Worm (Caenorhabditis elegans) whole organism, L3 larva: ENCODE data around the gene epic-3.
A peak's percentile ranks its signal among the peaks of the same experiment; 100 is the strongest.

Experiments
- R02D3.7 ChIP-seq: fragments of 150-350 bp; optimal IDR thresholded peaks from 2 replicates; lab custom pipeline; 2014; ENCODE audit warnings: missing biosample characterization, missing genetic modification characterization
- aly-2 ChIP-seq: fragments of 150-350 bp; optimal IDR thresholded peaks from 2 replicates; lab custom pipeline; 2014; ENCODE audit warnings: missing biosample characterization, missing genetic modification characterization
- ama-1 ChIP-seq: fragments of 150-350 bp; optimal IDR thresholded peaks from 2 replicates; lab custom pipeline; 2018
- ceh-16 ChIP-seq: sonication (generic microtip); optimal IDR thresholded peaks from 2 replicates; lab custom pipeline; 2017; ENCODE audit warnings: missing biosample characterization, missing genetic modification characterization
- ceh-28 ChIP-seq: fragments of 150-350 bp; optimal IDR thresholded peaks from 2 replicates; lab custom pipeline; 2014; ENCODE audit warnings: missing biosample characterization, missing genetic modification reagents, missing genetic modification characterization
- ceh-82 ChIP-seq: fragments of 150-350 bp; optimal IDR thresholded peaks from 2 replicates; lab custom pipeline; 2014; ENCODE audit warnings: missing biosample characterization, missing genetic modification characterization
- ceh-9 ChIP-seq: sonication (generic microtip); optimal IDR thresholded peaks from 2 replicates; lab custom pipeline; 2018; ENCODE audit warnings: missing biosample characterization, missing genetic modification characterization
- daf-12 ChIP-seq: fragments of 150-350 bp; optimal IDR thresholded peaks from 2 replicates; lab custom pipeline; 2014; ENCODE audit warnings: missing biosample characterization, missing genetic modification reagents, missing genetic modification characterization
- egl-27 ChIP-seq: sonication (generic microtip); optimal IDR thresholded peaks from 4 replicates; lab custom pipeline; 2017; ENCODE audit warnings: missing biosample characterization, missing genetic modification reagents, missing genetic modification characterization
- egl-5 ChIP-seq: fragments of 150-350 bp; optimal IDR thresholded peaks from 2 replicates; lab custom pipeline; 2017; ENCODE audit warnings: missing biosample characterization, missing genetic modification reagents, missing genetic modification characterization, inconsistent platforms
- elt-1 ChIP-seq: fragments of 150-350 bp; optimal IDR thresholded peaks from 2 replicates; lab custom pipeline; 2014; ENCODE audit warnings: missing biosample characterization, missing genetic modification characterization
- elt-2 ChIP-seq: sonication (generic microtip); optimal IDR thresholded peaks from 2 replicates; lab custom pipeline; 2016; ENCODE audit warnings: missing genetic modification reagents, mild to moderate bottlenecking, missing genetic modification characterization, missing compliant biosample characterization
- eor-1 ChIP-seq, 2 experiments: fragments of 150-350 bp; optimal IDR thresholded peaks; 2 replicates each; lab custom pipeline; 2014 to 2018; ENCODE audit warnings: missing biosample characterization in 2 of 2, missing genetic modification characterization in 2 of 2
- fkh-10 ChIP-seq: sonication (generic microtip); optimal IDR thresholded peaks from 2 replicates; lab custom pipeline; 2017; ENCODE audit warnings: missing biosample characterization, missing genetic modification reagents, missing genetic modification characterization
- fkh-2 ChIP-seq: fragments of 150-350 bp; optimal IDR thresholded peaks from 2 replicates; lab custom pipeline; 2014; ENCODE audit warnings: missing biosample characterization, missing genetic modification reagents, missing genetic modification characterization
- fos-1 ChIP-seq: fragments of 150-350 bp; optimal IDR thresholded peaks from 2 replicates; lab custom pipeline; 2014; ENCODE audit warnings: missing biosample characterization, missing genetic modification characterization
- hmg-11 ChIP-seq: sonication (generic microtip); optimal IDR thresholded peaks from 2 replicates; lab custom pipeline; 2016; ENCODE audit warnings: missing genetic modification characterization, missing compliant biosample characterization
- jun-1 ChIP-seq: fragments of 150-350 bp; optimal IDR thresholded peaks from 2 replicates; lab custom pipeline; 2014; ENCODE audit warnings: missing biosample characterization, missing genetic modification reagents, missing genetic modification characterization
- lin-15B ChIP-seq: fragments of 150-350 bp; optimal IDR thresholded peaks from 2 replicates; lab custom pipeline; 2014; ENCODE audit warnings: missing biosample characterization, missing genetic modification characterization
- lin-39 ChIP-seq: fragments of 150-350 bp; optimal IDR thresholded peaks from 2 replicates; lab custom pipeline; 2018; ENCODE audit warnings: missing biosample characterization, missing genetic modification reagents, missing genetic modification characterization
- lsy-12 ChIP-seq: sonication (generic microtip); optimal IDR thresholded peaks from 2 replicates; lab custom pipeline; 2016; ENCODE audit warnings: mild to moderate bottlenecking, missing genetic modification characterization, missing compliant biosample characterization
- mdl-1 ChIP-seq: fragments of 150-350 bp; optimal IDR thresholded peaks from 2 replicates; lab custom pipeline; 2014; ENCODE audit warnings: missing biosample characterization, missing genetic modification characterization
- mml-1 ChIP-seq: fragments of 150-350 bp; sonication (generic microtip); optimal IDR thresholded peaks from 3 replicates; lab custom pipeline; 2014; ENCODE audit warnings: missing biosample characterization, missing genetic modification characterization
- nfya-1 ChIP-seq: sonication (generic microtip); optimal IDR thresholded peaks from 2 replicates; lab custom pipeline; 2017; ENCODE audit warnings: missing genetic modification characterization, mild to moderate bottlenecking, missing compliant biosample characterization, antibody characterized with exemption, moderate library complexity; ENCODE audit not compliant: insufficient read depth
- nhr-11 ChIP-seq: fragments of 150-350 bp; optimal IDR thresholded peaks from 2 replicates; lab custom pipeline; 2014; ENCODE audit warnings: missing biosample characterization, missing genetic modification characterization
- nhr-12 ChIP-seq: fragments of 150-350 bp; optimal IDR thresholded peaks from 2 replicates; lab custom pipeline; 2014; ENCODE audit warnings: missing biosample characterization, missing genetic modification characterization
- nhr-23 ChIP-seq: fragments of 150-350 bp; optimal IDR thresholded peaks from 2 replicates; lab custom pipeline; 2014; ENCODE audit warnings: missing biosample characterization, missing genetic modification reagents, missing genetic modification characterization
- nhr-237 ChIP-seq: fragments of 150-350 bp; optimal IDR thresholded peaks from 2 replicates; lab custom pipeline; 2014; ENCODE audit warnings: missing biosample characterization, missing genetic modification characterization
- nhr-25 ChIP-seq: sonication (generic microtip); optimal IDR thresholded peaks from 2 replicates; lab custom pipeline; 2017; ENCODE audit warnings: missing biosample characterization, missing genetic modification characterization
- nhr-28 ChIP-seq: fragments of 150-350 bp; optimal IDR thresholded peaks from 2 replicates; lab custom pipeline; 2014; ENCODE audit warnings: missing biosample characterization, missing genetic modification characterization
- nhr-43 ChIP-seq: sonication (generic microtip); optimal IDR thresholded peaks from 2 replicates; lab custom pipeline; 2016; ENCODE audit warnings: mild to moderate bottlenecking, missing genetic modification characterization, missing compliant biosample characterization; ENCODE audit not compliant: poor library complexity, severe bottlenecking
- nhr-67 ChIP-seq: fragments of 150-350 bp; optimal IDR thresholded peaks from 2 replicates; lab custom pipeline; 2014; ENCODE audit warnings: missing biosample characterization, missing genetic modification characterization
- nhr-76 ChIP-seq: fragments of 150-350 bp; sonication (generic microtip); optimal IDR thresholded peaks from 5 replicates; lab custom pipeline; 2014; ENCODE audit warnings: missing biosample characterization, missing genetic modification characterization
- nhr-77 ChIP-seq: fragments of 150-350 bp; optimal IDR thresholded peaks from 2 replicates; lab custom pipeline; 2014; ENCODE audit warnings: missing biosample characterization, missing genetic modification characterization
- pha-4 ChIP-seq: fragments of 150-350 bp; optimal IDR thresholded peaks from 2 replicates; lab custom pipeline; 2014; ENCODE audit warnings: missing biosample characterization, missing genetic modification reagents, missing genetic modification characterization
- pqm-1 ChIP-seq: fragments of 150-350 bp; optimal IDR thresholded peaks from 2 replicates; lab custom pipeline; 2017; ENCODE audit warnings: missing biosample characterization, missing genetic modification characterization, inconsistent platforms
- sea-2 ChIP-seq: fragments of 150-350 bp; sonication (generic microtip); optimal IDR thresholded peaks from 4 replicates; lab custom pipeline; 2014; ENCODE audit warnings: missing biosample characterization, missing genetic modification reagents, missing genetic modification characterization
- skn-1 ChIP-seq: fragments of 150-350 bp; optimal IDR thresholded peaks from 2 replicates; lab custom pipeline; 2014; ENCODE audit warnings: missing biosample characterization, missing genetic modification characterization
- snpc-4 ChIP-seq: fragments of 150-350 bp; optimal IDR thresholded peaks from 2 replicates; lab custom pipeline; 2014; ENCODE audit warnings: missing biosample characterization, missing genetic modification characterization
- unc-39 ChIP-seq: sonication (generic microtip); optimal IDR thresholded peaks from 4 replicates; lab custom pipeline; 2017; ENCODE audit warnings: missing biosample characterization, missing genetic modification characterization
- unc-62 ChIP-seq: fragments of 150-350 bp; sonication (generic microtip); optimal IDR thresholded peaks from 4 replicates; lab custom pipeline; 2014; ENCODE audit warnings: missing biosample characterization, missing genetic modification reagents, missing genetic modification characterization
- zag-1 ChIP-seq: fragments of 150-350 bp; optimal IDR thresholded peaks from 2 replicates; lab custom pipeline; 2014; ENCODE audit warnings: missing biosample characterization, missing genetic modification characterization
- ztf-11 ChIP-seq: fragments of 150-350 bp; optimal IDR thresholded peaks from 2 replicates; lab custom pipeline; 2014; ENCODE audit warnings: missing biosample characterization, missing genetic modification characterization
- ztf-4 ChIP-seq: fragments of 150-350 bp; optimal IDR thresholded peaks from 2 replicates; lab custom pipeline; 2014; ENCODE audit warnings: missing biosample characterization, missing genetic modification characterization

Gene epic-3

ce11 chrIV:1720474-1720873, 3.7 kb downstream of the epic-3 start, which contains the start of gene epic-2:
Gene epic-2, plus strand, starts transcription at chrIV:1720790.
- TF ChIP-seq nhr-11: no peak
- no peak for TF ChIP-seq jun-1
- TF ChIP-seq skn-1 (tag; lab: Kevin White, UChicago): no peak
- no peak for TF ChIP-seq sea-2 (GFP tag; lab: Kevin White, UChicago)
- no peak for TF ChIP-seq daf-12 (tag; lab: Kevin White, UChicago)
- TF ChIP-seq pqm-1 (tag; lab: Kevin White, UChicago): no peak
- no peak for TF ChIP-seq ceh-9 (tag; lab: Kevin White, UChicago)
- no peak for TF ChIP-seq elt-1 (tag; lab: Kevin White, UChicago)
- TF ChIP-seq lin-39 (tag; lab: Kevin White, UChicago): no peak
- no peak for TF ChIP-seq nhr-237 (tag; lab: Kevin White, UChicago)
- no peak for TF ChIP-seq unc-39 (tag; lab: Kevin White, UChicago)
- TF ChIP-seq zag-1 (tag; lab: Kevin White, UChicago): no peak
- TF ChIP-seq nhr-43 (tag; lab: Kevin White, UChicago): no peak

ce11 chrIV:1715705-1716104, 8.5 kb downstream of the epic-3 start:
- TF ChIP-seq unc-39 (tag; lab: Kevin White, UChicago) (no peak), ama-1 (lab: Kevin White, UChicago) (no peak), nhr-25 (tag; lab: Kevin White, UChicago) (peak; percentile 60), elt-1 (tag; lab: Kevin White, UChicago) (no peak), nhr-23 (peak; percentile 14)

ce11 chrIV:1713618-1714017, 10.6 kb downstream of the epic-3 start:
- TF ChIP-seq fos-1 (tag; lab: Kevin White, UChicago): no peak
- TF ChIP-seq skn-1 (tag; lab: Kevin White, UChicago): no peak
- TF ChIP-seq nhr-237 (tag; lab: Kevin White, UChicago): no peak
- TF ChIP-seq unc-39 (tag; lab: Kevin White, UChicago): no peak
- no peak for TF ChIP-seq nhr-11
- no peak for TF ChIP-seq ceh-28 (tag; lab: Kevin White, UChicago)
- TF ChIP-seq unc-62 (GFP tag; lab: Kevin White, UChicago): no peak
- TF ChIP-seq nfya-1 (tag; lab: Kevin White, UChicago): no peak
- no peak for TF ChIP-seq nhr-28 (tag; lab: Kevin White, UChicago)
- TF ChIP-seq ceh-82 (tag; lab: Kevin White, UChicago): no peak
- no peak for TF ChIP-seq fkh-10 (GFP tag; lab: Kevin White, UChicago)
- TF ChIP-seq lin-39 (tag; lab: Kevin White, UChicago): no peak
- TF ChIP-seq eor-1 (tag; optimal IDR thresholded peaks at IDR 0.05; lab: Kevin White, UChicago): no peak
- no peak for TF ChIP-seq nhr-43 (tag; lab: Kevin White, UChicago)

- no peak for TF ChIP-seq zag-1 (tag; lab: Kevin White, UChicago)
- peak; percentile 28 for TF ChIP-seq ceh-28 (tag; lab: Kevin White, UChicago)
- TF ChIP-seq snpc-4 (tag; lab: Kevin White, UChicago): no peak
- TF ChIP-seq nhr-77: peak; percentile 59
- TF ChIP-seq sea-2 (GFP tag; lab: Kevin White, UChicago): no peak
- TF ChIP-seq fkh-2: no peak
- TF ChIP-seq elt-2: peak; percentile 23
- no peak for TF ChIP-seq nhr-67
- TF ChIP-seq nhr-43 (tag; lab: Kevin White, UChicago): peak; percentile 55
- no peak for TF ChIP-seq egl-27
- TF ChIP-seq nhr-11: no peak
- no peak for TF ChIP-seq mml-1 (tag; lab: Kevin White, UChicago)
- no peak for TF ChIP-seq unc-39 (tag; lab: Kevin White, UChicago)
- TF ChIP-seq ztf-4 (tag; lab: Kevin White, UChicago): no peak
- no peak for TF ChIP-seq lsy-12 (tag; lab: Kevin White, UChicago)
- no peak for TF ChIP-seq fkh-10 (GFP tag; lab: Kevin White, UChicago)
- TF ChIP-seq pha-4 (tag; lab: Kevin White, UChicago): no peak
- TF ChIP-seq eor-1 (tag; optimal IDR thresholded peaks at IDR 0.05; lab: Kevin White, UChicago): no peak
- peak; percentile 84 for TF ChIP-seq ama-1 (lab: Kevin White, UChicago)
- TF ChIP-seq skn-1 (tag; lab: Kevin White, UChicago): no peak
- TF ChIP-seq lin-15B (tag; lab: Kevin White, UChicago): no peak
- TF ChIP-seq nhr-23: no peak
- no peak for TF ChIP-seq pqm-1 (tag; lab: Kevin White, UChicago)
- TF ChIP-seq egl-5: no peak
- no peak for TF ChIP-seq ztf-11 (tag; lab: Kevin White, UChicago)
- no peak for TF ChIP-seq ceh-9 (tag; lab: Kevin White, UChicago)
- peak; percentile 37 for TF ChIP-seq hmg-11
- no peak for TF ChIP-seq nhr-25 (tag; lab: Kevin White, UChicago)
- peak; percentile 70 for TF ChIP-seq aly-2 (tag; lab: Kevin White, UChicago)
- no peak for TF ChIP-seq R02D3.7
- TF ChIP-seq lin-39 (tag; lab: Kevin White, UChicago): no peak
- TF ChIP-seq mdl-1 (tag; lab: Kevin White, UChicago): no peak
- no peak for TF ChIP-seq nhr-76 (tag; lab: Kevin White, UChicago)
- TF ChIP-seq daf-12 (tag; lab: Kevin White, UChicago): no peak
- TF ChIP-seq ceh-16: no peak
- TF ChIP-seq nhr-12 (tag; lab: Kevin White, UChicago): no peak
These were observed 13.1 kb downstream of the epic-3 start, which contains the start of gene rpi-2 for ce11 chrIV:1711029-1711489. Gene rpi-2, plus strand, starts transcription at chrIV:1711262.
